Fruit fly (Drosophila melanogaster): ENCODE measurements around the gene CG42460.

DNA sequence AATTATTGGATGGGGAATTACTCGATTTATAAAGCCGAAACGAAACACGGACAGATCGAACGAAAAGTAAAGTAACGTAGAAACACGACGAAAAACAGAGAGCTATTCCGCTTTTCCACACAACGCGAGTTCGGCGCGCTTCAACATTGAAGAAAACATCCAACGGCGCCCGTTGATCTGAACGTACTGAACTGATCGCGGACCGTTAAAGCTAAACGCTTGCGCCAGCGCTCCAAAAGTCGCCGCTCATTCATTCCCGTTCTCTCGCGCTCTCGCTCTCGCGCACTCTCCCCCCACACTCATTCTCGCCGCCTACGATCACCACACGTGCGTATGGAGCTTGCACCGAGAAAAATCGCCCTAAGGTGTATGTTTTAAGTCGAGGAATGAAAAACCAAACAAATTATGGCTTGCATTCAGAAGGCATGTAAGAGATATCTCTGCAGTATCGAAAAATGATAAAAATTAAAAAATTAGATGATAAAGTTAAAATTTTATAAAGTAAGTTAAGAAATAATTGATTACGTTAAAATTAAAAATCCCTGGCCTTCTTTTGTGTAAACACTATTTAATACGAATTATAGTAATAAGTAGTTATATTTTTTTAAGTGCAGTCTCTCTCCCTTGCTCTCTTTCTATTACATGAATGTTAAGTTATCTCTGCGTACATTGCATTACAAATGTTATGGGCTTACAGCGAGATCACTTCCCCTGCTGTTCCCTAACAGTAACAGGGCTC lies 33.5 kb downstream of the CG42460 start, which contains the start of gene E23:
- TF ChIP-seq ttk (optimal IDR thresholded peaks at IDR 0.05) (no peak), h (optimal IDR thresholded peaks at IDR 0.05) (no peak), psq (optimal IDR thresholded peaks at IDR 0.05) (no peak), Myc (optimal IDR thresholded peaks at IDR 0.05) (no peak), Sin3A (optimal IDR thresholded peaks at IDR 0.05) (no peak)
